In the genomic region with DNA sequence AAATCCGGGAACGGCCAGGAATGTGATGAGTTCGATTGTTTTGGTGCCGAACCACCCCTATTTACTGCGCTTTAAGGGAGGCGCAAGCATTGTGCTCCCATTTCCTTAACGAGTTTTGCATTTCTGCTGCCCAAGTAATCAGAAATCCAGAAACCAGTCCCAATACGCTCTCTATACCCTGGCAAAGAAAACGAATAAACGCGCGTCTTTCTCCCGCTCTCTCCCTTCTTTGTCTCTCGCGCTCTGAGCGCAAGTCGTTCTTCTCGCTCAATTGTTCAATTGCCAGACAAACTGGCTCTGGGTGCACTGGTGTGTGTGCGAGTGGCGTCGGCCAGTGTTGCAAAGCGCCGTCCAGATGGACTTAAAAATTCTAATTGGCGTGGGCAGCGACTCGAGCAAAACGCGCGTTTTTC, we compare ENCODE assay signal across 7 fruit fly cellular contexts.
A peak's percentile ranks its signal among the peaks of the same experiment; 100 is the strongest.
TF ChIP-seq lines count a peak whose summit lies in the region.

No protein-coding gene starts in this region.

- TF ChIP-seq CTCF in whole organism, embryonic (GFP tag; optimal IDR thresholded peaks at IDR 0.05; lab: Kevin White, UChicago) = peak; percentile 49

TF ChIP-seq in Kc167, 6 proteins besides CTCF, POLR2A, EP300 and RAD21:
- TF ChIP-seq Myc (optimal IDR thresholded peaks at IDR 0.05; lab: Kevin White, UChicago) = no peak
- no peak for TF ChIP-seq insv (optimal IDR thresholded peaks at IDR 0.05; lab: Kevin White, UChicago)
- TF ChIP-seq psq (optimal IDR thresholded peaks at IDR 0.05; lab: Kevin White, UChicago) = peak; percentile 76
- TF ChIP-seq h (optimal IDR thresholded peaks at IDR 0.05; lab: Kevin White, UChicago) = no peak

TF ChIP-seq in whole organism, 6 proteins besides CTCF, POLR2A, EP300 and RAD21:
- peak; percentile 94 for TF ChIP-seq Dll (optimal IDR thresholded peaks at IDR 0.05; lab: Kevin White, UChicago)
- TF ChIP-seq psq (optimal IDR thresholded peaks at IDR 0.05; lab: Kevin White, UChicago) = peak; percentile 4
- no peak for TF ChIP-seq usp (GFP tag; optimal IDR thresholded peaks at IDR 0.05; lab: Kevin White, UChicago)
- TF ChIP-seq EcR (GFP tag; optimal IDR thresholded peaks at IDR 0.05; lab: Kevin White, UChicago) = no peak
- TF ChIP-seq CG8478 (optimal IDR thresholded peaks at IDR 0.05; lab: Kevin White, UChicago) = no peak
- peak; percentile 97 for TF ChIP-seq pan (optimal IDR thresholded peaks at IDR 0.05; lab: Kevin White, UChicago)

TF ChIP-seq in whole organism, adult, 20 proteins besides CTCF, POLR2A, EP300 and RAD21 (continues in another document):
- TF ChIP-seq CG1620 (GFP tag; optimal IDR thresholded peaks at IDR 0.05; lab: Kevin White, UChicago) (peak; percentile 57), Hr96 (GFP tag; optimal IDR thresholded peaks at IDR 0.05; lab: Kevin White, UChicago) (peak; percentile 80), CG14711 (tag; optimal IDR thresholded peaks at IDR 0.05; lab: Kevin White, UChicago) (peak; percentile 93), tj (GFP tag; optimal IDR thresholded peaks at IDR 0.05; lab: Kevin White, UChicago) (peak; percentile 70), CG33017 (tag; optimal IDR thresholded peaks at IDR 0.05; lab: Kevin White, UChicago) (peak; percentile 94), kay (GFP tag; lab: Kevin White, UChicago; ENCODE audit: borderline replicate concordance) (no peak), Clk (GFP tag; optimal IDR thresholded peaks at IDR 0.05; lab: Kevin White, UChicago) (peak; percentile 86), CG12768 (GFP tag; optimal IDR thresholded peaks at IDR 0.05; lab: Kevin White, UChicago) (peak; percentile 95), cnc (optimal IDR thresholded peaks at IDR 0.05; lab: Kevin White, UChicago) (no peak), Mnt (GFP tag; optimal IDR thresholded peaks at IDR 0.05; lab: Kevin White, UChicago) (peak; percentile 67), CG11617 (GFP tag; optimal IDR thresholded peaks at IDR 0.05; lab: Kevin White, UChicago) (peak; percentile 93), Crg-1 (GFP tag; optimal IDR thresholded peaks at IDR 0.05; lab: Kevin White, UChicago) (peak; percentile 85), CG7101 (tag; optimal IDR thresholded peaks at IDR 0.05; lab: Kevin White, UChicago) (peak; percentile 96), pad (GFP tag; optimal IDR thresholded peaks at IDR 0.05; lab: Kevin White, UChicago) (peak; percentile 78), bab1 (GFP tag; optimal IDR thresholded peaks at IDR 0.05; lab: Kevin White, UChicago) (peak; percentile 96)

TF ChIP-seq in whole organism, embryonic, 481 proteins besides CTCF, POLR2A, EP300 and RAD21 (continues in another document):
- peak; percentile 38; the same call in 1 of the 3 replicates for TF ChIP-seq zen2 (GFP tag; IDR thresholded peaks at IDR 0.05; lab: Robert Waterston, UW; ENCODE audit: partially characterized antibody)
- peak; percentile 95 for TF ChIP-seq so (GFP tag; IDR thresholded peaks at IDR 0.05; lab: Robert Waterston, UW)
- TF ChIP-seq fd3F (GFP tag; optimal IDR thresholded peaks at IDR 0.05; lab: Kevin White, UChicago) = peak; percentile 93
- TF ChIP-seq H15 (GFP tag; IDR thresholded peaks at IDR 0.05; lab: Robert Waterston, UW) = peak; percentile 98
- peak; percentile 55 for TF ChIP-seq grn (GFP tag; optimal IDR thresholded peaks at IDR 0.05; lab: Kevin White, UChicago)
- TF ChIP-seq CG7271 (tag; optimal IDR thresholded peaks at IDR 0.05; lab: Kevin White, UChicago) = peak; percentile 89
- TF ChIP-seq zen (tag; optimal IDR thresholded peaks at IDR 0.05; lab: Kevin White, UChicago) = peak; percentile 97
- peak; percentile 88 for TF ChIP-seq CG7987 (GFP tag; optimal IDR thresholded peaks at IDR 0.05; lab: Kevin White, UChicago)
- TF ChIP-seq CG18476 (GFP tag; optimal IDR thresholded peaks at IDR 0.05; lab: Kevin White, UChicago) = peak; percentile 91
- peak; percentile 90 for TF ChIP-seq CG31441 (GFP tag; IDR thresholded peaks at IDR 0.05; lab: Robert Waterston, UW)
- TF ChIP-seq Dll (GFP tag; IDR thresholded peaks at IDR 0.05; lab: Robert Waterston, UW; ENCODE audit: partially characterized antibody) = peak; percentile 55; the same call in 1 of the 4 replicates
- TF ChIP-seq CG6689 (GFP tag; IDR thresholded peaks at IDR 0.05; lab: Robert Waterston, UW) = peak; percentile 98
- TF ChIP-seq ab (GFP tag; optimal IDR thresholded peaks at IDR 0.05; lab: Kevin White, UChicago) = peak; percentile 93
- TF ChIP-seq Hr3 (GFP tag; optimal IDR thresholded peaks at IDR 0.05; lab: Kevin White, UChicago) = peak; percentile 96
- TF ChIP-seq Usf (GFP tag; optimal IDR thresholded peaks at IDR 0.05; lab: Kevin White, UChicago) = peak; percentile 96

TF ChIP-seq in whole organism, prepupa, 60 proteins besides CTCF, POLR2A, EP300 and RAD21 (continues in another document):
- peak; percentile 98 for TF ChIP-seq CG11902 (GFP tag; optimal IDR thresholded peaks at IDR 0.05; lab: Kevin White, UChicago)
- peak; percentile 85 to 94 for TF ChIP-seq salr (GFP tag; optimal IDR thresholded peaks at IDR 0.05; lab: Kevin White, UChicago)
- peak; percentile 97 for TF ChIP-seq CG15336 (GFP tag; IDR thresholded peaks at IDR 0.05; lab: Robert Waterston, UW)
- TF ChIP-seq CG6163 (GFP tag; IDR thresholded peaks at IDR 0.05; lab: Robert Waterston, UW) = peak; percentile 99
- peak; percentile 89 for TF ChIP-seq dsx (GFP tag; optimal IDR thresholded peaks at IDR 0.05; lab: Kevin White, UChicago; ENCODE audit: poor library complexity, severe bottlenecking)
- TF ChIP-seq CG34406 (GFP tag; optimal IDR thresholded peaks at IDR 0.05; lab: Kevin White, UChicago) = peak; percentile 98
- TF ChIP-seq Smox (GFP tag; optimal IDR thresholded peaks at IDR 0.05; lab: Kevin White, UChicago) = peak; percentile 98
- peak; percentile 98 for TF ChIP-seq Sox15 (GFP tag; optimal IDR thresholded peaks at IDR 0.05; lab: Kevin White, UChicago)
- TF ChIP-seq lz (GFP tag; optimal IDR thresholded peaks at IDR 0.05; lab: Kevin White, UChicago) = peak; percentile 99
- TF ChIP-seq CG6276 (GFP tag; optimal IDR thresholded peaks at IDR 0.05; lab: Kevin White, UChicago) = peak; percentile 89
- peak; percentile 97 for TF ChIP-seq Hr4 (GFP tag; optimal IDR thresholded peaks at IDR 0.05; lab: Kevin White, UChicago)
- TF ChIP-seq fd59A (GFP tag; optimal IDR thresholded peaks at IDR 0.05; lab: Kevin White, UChicago) = peak; percentile 92
- TF ChIP-seq acj6 (GFP tag; optimal IDR thresholded peaks at IDR 0.05; lab: Kevin White, UChicago) = peak; percentile 98
- peak; percentile 98 for TF ChIP-seq OdsH (GFP tag; optimal IDR thresholded peaks at IDR 0.05; lab: Kevin White, UChicago)
- TF ChIP-seq achi (GFP tag; optimal IDR thresholded peaks at IDR 0.05; lab: Kevin White, UChicago) = peak; percentile 96
- TF ChIP-seq CG1621 (tag; optimal IDR thresholded peaks at IDR 0.05; lab: Kevin White, UChicago) = peak; percentile 95

TF ChIP-seq in whole organism, pupa, 21 proteins besides CTCF, POLR2A, EP300 and RAD21 (continues in another document):
- TF ChIP-seq Pif1B (GFP tag; optimal IDR thresholded peaks at IDR 0.05; lab: Kevin White, UChicago) (peak; percentile 97), Ets98B (GFP tag; IDR thresholded peaks at IDR 0.05; lab: Robert Waterston, UW) (peak; percentile 98), CG8159 (tag; optimal IDR thresholded peaks at IDR 0.05; lab: Kevin White, UChicago) (peak; percentile 92), CG13204 (GFP tag; optimal IDR thresholded peaks at IDR 0.05; lab: Kevin White, UChicago) (peak; percentile 85), CG15710 (tag; optimal IDR thresholded peaks at IDR 0.05; lab: Kevin White, UChicago) (peak; percentile 96), rn (GFP tag; IDR thresholded peaks at IDR 0.05; lab: Robert Waterston, UW) (peak; percentile 97), CG14655 (GFP tag; optimal IDR thresholded peaks at IDR 0.05; lab: Kevin White, UChicago) (peak; percentile 87), CG10348 (GFP tag; IDR thresholded peaks at IDR 0.05; lab: Robert Waterston, UW) (peak; percentile 97), gl (tag; optimal IDR thresholded peaks at IDR 0.05; lab: Kevin White, UChicago) (peak; percentile 91), CG12605 (GFP tag; IDR thresholded peaks at IDR 0.05; lab: Robert Waterston, UW) (peak; percentile 93), Pif1A (GFP tag; optimal IDR thresholded peaks at IDR 0.05; lab: Kevin White, UChicago) (peak; percentile 98), Snoo (tag; optimal IDR thresholded peaks at IDR 0.05; lab: Kevin White, UChicago) (peak; percentile 97), EcR (GFP tag; optimal IDR thresholded peaks at IDR 0.05; lab: Kevin White, UChicago) (peak; percentile 68), D1 (tag; optimal IDR thresholded peaks at IDR 0.05; lab: Kevin White, UChicago) (no peak), CG9948 (tag; optimal IDR thresholded peaks at IDR 0.05; lab: Kevin White, UChicago) (peak; percentile 89), CG34367 (tag; optimal IDR thresholded peaks at IDR 0.05; lab: Kevin White, UChicago) (peak; percentile 89), CG32121 (GFP tag; IDR thresholded peaks at IDR 0.05; lab: Robert Waterston, UW) (peak; percentile 99)

TF ChIP-seq in whole organism, wandering third instar larva, 38 proteins besides CTCF, POLR2A, EP300 and RAD21 (continues in another document):
- TF ChIP-seq Dfd (GFP tag; optimal IDR thresholded peaks at IDR 0.05; lab: Kevin White, UChicago) = no peak
- peak; percentile 92 for TF ChIP-seq Vsx2 (GFP tag; optimal IDR thresholded peaks at IDR 0.05; lab: Kevin White, UChicago; ENCODE audit: partially characterized antibody)
- peak; percentile 93 for TF ChIP-seq brk (GFP tag; optimal IDR thresholded peaks at IDR 0.05; lab: Kevin White, UChicago)
- peak; percentile 65 for TF ChIP-seq GATAd (GFP tag; optimal IDR thresholded peaks at IDR 0.05; lab: Kevin White, UChicago)
- TF ChIP-seq Hr78 (GFP tag; optimal IDR thresholded peaks at IDR 0.05; lab: Kevin White, UChicago) = no peak
- peak; percentile 79 for TF ChIP-seq dsf (GFP tag; optimal IDR thresholded peaks at IDR 0.05; lab: Kevin White, UChicago; ENCODE audit: borderline replicate concordance)
- TF ChIP-seq pan (optimal IDR thresholded peaks at IDR 0.05; lab: Kevin White, UChicago) = peak; percentile 85
- no peak for TF ChIP-seq Abd-B (GFP tag; optimal IDR thresholded peaks at IDR 0.05; lab: Kevin White, UChicago)
- peak; percentile 99 for TF ChIP-seq br (GFP tag; optimal IDR thresholded peaks at IDR 0.05; lab: Kevin White, UChicago)
- peak; percentile 98 for TF ChIP-seq woc (GFP tag; optimal IDR thresholded peaks at IDR 0.05; lab: Kevin White, UChicago)
- no peak for TF ChIP-seq N (GFP tag; optimal IDR thresholded peaks at IDR 0.05; lab: Kevin White, UChicago)
- TF ChIP-seq psq (GFP tag; optimal IDR thresholded peaks at IDR 0.05; lab: Kevin White, UChicago) = peak; percentile 100
- peak; percentile 97 for TF ChIP-seq Hnf4 (GFP tag; optimal IDR thresholded peaks at IDR 0.05; lab: Kevin White, UChicago)
- TF ChIP-seq fru (GFP tag; optimal IDR thresholded peaks at IDR 0.05; lab: Kevin White, UChicago) = peak; percentile 99
- TF ChIP-seq dl (GFP tag; optimal IDR thresholded peaks at IDR 0.05; lab: Kevin White, UChicago; ENCODE audit: insufficient read depth in 1 of 2, partially characterized antibody in 2 of 2) = peak; percentile 97 to 98
- TF ChIP-seq CG32264 (GFP tag; optimal IDR thresholded peaks at IDR 0.05; lab: Kevin White, UChicago) = peak; percentile 96
- peak; percentile 59 for TF ChIP-seq jim (GFP tag; optimal IDR thresholded peaks at IDR 0.05; lab: Kevin White, UChicago)
- peak; percentile 76 for TF ChIP-seq Rel (GFP tag; optimal IDR thresholded peaks at IDR 0.05; lab: Kevin White, UChicago)
- TF ChIP-seq Rel (tag; optimal IDR thresholded peaks at IDR 0.05; lab: Kevin White, UChicago) = peak; percentile 66
